Fruit fly (Drosophila melanogaster): Measurements from ENCODE around the gene bard.

dm6 chr3R:18094649-18095048, 13.8 kb downstream of the bard start:
- TF ChIP-seq Pif1B (GFP tag; optimal IDR thresholded peaks at IDR 0.05) (no peak), CG32121 (GFP tag; IDR thresholded peaks at IDR 0.05) (no peak), EcR (GFP tag; optimal IDR thresholded peaks at IDR 0.05) (no peak), rn (GFP tag; IDR thresholded peaks at IDR 0.05) (no peak), CG8301 (tag; optimal IDR thresholded peaks at IDR 0.05) (no peak), CG14655 (GFP tag; optimal IDR thresholded peaks at IDR 0.05) (no peak), CG10348 (GFP tag; IDR thresholded peaks at IDR 0.05) (no peak)

Measured in whole organism, pupa.